Worm (Caenorhabditis elegans): Measurements from ENCODE around the gene srd-35.
A peak's percentile ranks its signal among the peaks of the same experiment; 100 is the strongest.

srd-35 gene

ce11 chrV:13008825-13009224 lies 44.6 kb downstream of the srd-35 start, which contains the start of gene F15B9.10:
TSS of gene F15B9.10 (minus strand) at chrV:13008925.
- TF ChIP-seq D1046.2 (GFP tag; IDR thresholded peaks at IDR 0.05): no peak
- TF ChIP-seq hmg-1.1 (GFP tag; IDR thresholded peaks at IDR 0.05): no peak
- peak in 1 of 2 experiments; percentile 3 for TF ChIP-seq unc-62 (GFP tag; optimal IDR thresholded peaks at IDR 0.05 in 1 of 2)
- no peak for TF ChIP-seq unc-62 (tag; optimal IDR thresholded peaks at IDR 0.05)
- no peak for TF ChIP-seq unc-39 (tag; optimal IDR thresholded peaks at IDR 0.05)
- no peak for TF ChIP-seq mep-1 (tag; optimal IDR thresholded peaks at IDR 0.05)

ce11 chrV:13009271-13009670 lies 45.1 kb downstream of the srd-35 start:
- TF ChIP-seq ZK546.5 (tag; optimal IDR thresholded peaks at IDR 0.05): no peak
- no peak for TF ChIP-seq dmd-9 (GFP tag; IDR thresholded peaks at IDR 0.05)
- no peak for TF ChIP-seq php-3 (GFP tag; IDR thresholded peaks at IDR 0.05)
- TF ChIP-seq R02D3.7 (tag; optimal IDR thresholded peaks at IDR 0.05): peak; percentile 43

ce11 chrV:13009843-13010242 lies 45.7 kb downstream of the srd-35 start:
- peak; percentile 26 for TF ChIP-seq nhr-11 (tag; optimal IDR thresholded peaks at IDR 0.05)
- TF ChIP-seq arid-1 (GFP tag; conservative IDR thresholded peaks at IDR 0.05): no peak
- TF ChIP-seq zag-1 (tag; optimal IDR thresholded peaks at IDR 0.05): no peak
- no peak for TF ChIP-seq attf-4 (tag; optimal IDR thresholded peaks at IDR 0.05)
- no peak for TF ChIP-seq ztf-11 (tag; optimal IDR thresholded peaks at IDR 0.05)
- TF ChIP-seq ceh-28 (tag; optimal IDR thresholded peaks at IDR 0.05): no peak
- peak; percentile 18 for TF ChIP-seq nhr-10 (tag; optimal IDR thresholded peaks at IDR 0.05)
- no peak for TF ChIP-seq nhr-77 (tag; optimal IDR thresholded peaks at IDR 0.05)
- no peak for TF ChIP-seq zfp-3 (GFP tag; conservative IDR thresholded peaks at IDR 0.05)
- no peak for TF ChIP-seq vab-7 (GFP tag; IDR thresholded peaks at IDR 0.05)
- no peak for TF ChIP-seq F44E2.7 (GFP tag; IDR thresholded peaks at IDR 0.05)
- TF ChIP-seq ceh-62 (tag; optimal IDR thresholded peaks at IDR 0.05): no peak
- TF ChIP-seq ztf-7 (tag; optimal IDR thresholded peaks at IDR 0.05): no peak
- TF ChIP-seq hmg-1.1 (GFP tag; IDR thresholded peaks at IDR 0.05): peak; percentile 33; the same call in 1 of the 2 replicates
- TF ChIP-seq nhr-25 (tag; optimal IDR thresholded peaks at IDR 0.05; ENCODE audit: borderline replicate concordance, insufficient read depth): no peak
- TF ChIP-seq lsy-2 (tag; optimal IDR thresholded peaks at IDR 0.05): peak in 1 of 2 experiments; percentile 1
- peak in 1 of 2 experiments; percentile 34 for TF ChIP-seq mdl-1 (tag; optimal IDR thresholded peaks at IDR 0.05)
- no peak for TF ChIP-seq dmd-9 (GFP tag; IDR thresholded peaks at IDR 0.05)
- peak; percentile 21 for TF ChIP-seq dve-1 (tag; optimal IDR thresholded peaks at IDR 0.05; ENCODE audit: insufficient read depth)
- TF ChIP-seq sdz-12 (GFP tag; optimal IDR thresholded peaks at IDR 0.05): no peak
- TF ChIP-seq ceh-20 (GFP tag; IDR thresholded peaks at IDR 0.05): no peak
- no peak for TF ChIP-seq mxl-2 (GFP tag; conservative IDR thresholded peaks at IDR 0.05)
- TF ChIP-seq nhr-237 (tag; optimal IDR thresholded peaks at IDR 0.05): no peak
- peak; percentile 39 for TF ChIP-seq rbr-2 (tag; optimal IDR thresholded peaks at IDR 0.05)
- TF ChIP-seq daf-16 (GFP tag; optimal IDR thresholded peaks at IDR 0.05): no peak
- TF ChIP-seq daf-16 (tag; optimal IDR thresholded peaks at IDR 0.05): peak; percentile 72
- no peak for TF ChIP-seq unc-62 (GFP tag; optimal IDR thresholded peaks at IDR 0.05 in 1 of 2)
- no peak for TF ChIP-seq unc-62 (tag; optimal IDR thresholded peaks at IDR 0.05)
- no peak for TF ChIP-seq skn-1 (tag; optimal IDR thresholded peaks at IDR 0.05)
- TF ChIP-seq hlh-11 (tag; optimal IDR thresholded peaks at IDR 0.05): peak; percentile 54
- no peak for TF ChIP-seq tag-97 (GFP tag; IDR thresholded peaks at IDR 0.05)
- no peak for TF ChIP-seq daf-12 (tag; optimal IDR thresholded peaks at IDR 0.05)
- peak; percentile 9 for TF ChIP-seq lin-13 (GFP tag; optimal IDR thresholded peaks at IDR 0.05)
- TF ChIP-seq snpc-4 (tag; optimal IDR thresholded peaks at IDR 0.05): no peak
- peak; percentile 35; the same call in 1 of the 2 replicates for TF ChIP-seq dmd-6 (GFP tag; IDR thresholded peaks at IDR 0.05)
- no peak for TF ChIP-seq zip-2 (tag; optimal IDR thresholded peaks at IDR 0.05)
- no peak for TF ChIP-seq pqm-1 (tag; optimal IDR thresholded peaks at IDR 0.05)
- TF ChIP-seq jun-1 (tag; optimal IDR thresholded peaks at IDR 0.05): no peak
- TF ChIP-seq T20F7.1 (GFP tag; optimal IDR thresholded peaks at IDR 0.05): no peak
- peak; percentile 27 for TF ChIP-seq mep-1 (tag; optimal IDR thresholded peaks at IDR 0.05)
- peak; percentile 18 for TF ChIP-seq nhr-28 (tag; optimal IDR thresholded peaks at IDR 0.05)

Measured in whole organism, L4 larva.